Fruit fly (Drosophila melanogaster) whole organism, wandering third instar larva: ENCODE data around the gene pcm.

ENCODE experiments used
- CrebA ChIP-seq: fragments of 200-800 bp; sonication (Bioruptor generic); optimal IDR thresholded peaks from 2 replicates; lab custom pipeline; 2016; ENCODE audit warnings: missing biosample characterization, mild to moderate bottlenecking, missing genetic modification characterization, borderline replicate concordance
- Dif ChIP-seq: fragments of 200-275, 200-300 bp; sonication (Bioruptor generic); optimal IDR thresholded peaks from 2 replicates; lab custom pipeline; 2018; ENCODE audit warnings: missing biosample characterization, missing genetic modification characterization; ENCODE audit not compliant: partially characterized antibody
- Hr78 ChIP-seq: fragments of >200 bp; optimal IDR thresholded peaks from 2 replicates; lab custom pipeline; 2017; ENCODE audit warnings: missing biosample characterization, missing genetic modification characterization
- OdsH ChIP-seq: fragments of 200-800 bp; sonication (Bioruptor generic); optimal IDR thresholded peaks from 2 replicates; lab custom pipeline; 2016; ENCODE audit warnings: missing biosample characterization, mild to moderate bottlenecking, missing genetic modification characterization
- dl ChIP-seq, 2 experiments: fragments of 175-275, 200-275 bp in 1 of 2; fragments of 200-275 bp in 1 of 2; sonication (Bioruptor generic); optimal IDR thresholded peaks; lab custom pipeline; 2018; ENCODE audit warnings: mild to moderate bottlenecking in 2 of 2, missing biosample characterization in 2 of 2, missing genetic modification characterization in 2 of 2, moderate library complexity in 2 of 2; ENCODE audit not compliant: partially characterized antibody in 2 of 2, insufficient read depth in 1 of 2
- dmrt93B ChIP-seq: fragments of 200-800 bp; sonication (Bioruptor generic); optimal IDR thresholded peaks from 2 replicates; lab custom pipeline; 2018; ENCODE audit warnings: missing biosample characterization, mild to moderate bottlenecking, missing genetic modification characterization
- pan ChIP-seq: fragments of >200 bp; optimal IDR thresholded peaks from 2 replicates; lab custom pipeline; 2017

DNA sequence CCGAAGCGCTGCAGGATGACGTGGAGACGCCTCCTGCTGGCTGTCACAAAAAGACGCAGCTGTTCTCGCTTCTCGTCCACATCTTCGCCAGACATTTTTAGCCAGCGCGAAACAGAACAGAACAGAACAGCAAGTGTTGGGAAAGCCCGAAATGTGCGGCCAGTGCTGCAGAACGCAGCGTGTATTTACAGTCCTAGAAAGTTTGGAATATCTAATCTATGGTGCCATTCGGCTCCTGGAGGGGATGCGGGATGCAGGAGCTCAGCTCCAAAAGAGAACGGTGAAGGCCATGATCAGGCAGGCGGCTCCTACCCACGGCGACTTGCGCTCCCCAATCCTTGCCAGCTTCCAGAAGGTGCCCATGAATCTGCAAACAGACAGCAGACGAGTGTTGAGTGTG, 2.5 kb upstream of the pcm start, which contains the start of gene CG12204:
- TF ChIP-seq dmrt93B (GFP tag; lab: Kevin White, UChicago) (no peak), OdsH (peak; percentile 18), Dif (no peak), CrebA (GFP tag; lab: Kevin White, UChicago) (no peak), pan (lab: Kevin White, UChicago) (no peak), Hr78 (no peak), dl (GFP tag; optimal IDR thresholded peaks at IDR 0.05; lab: Kevin White, UChicago; ENCODE audit: insufficient read depth in 1 of 2, partially characterized antibody in 2 of 2) (no peak)
